Fruit fly (Drosophila melanogaster): Measurements from ENCODE around the gene CG11563.

Gene CG11563

DNA sequence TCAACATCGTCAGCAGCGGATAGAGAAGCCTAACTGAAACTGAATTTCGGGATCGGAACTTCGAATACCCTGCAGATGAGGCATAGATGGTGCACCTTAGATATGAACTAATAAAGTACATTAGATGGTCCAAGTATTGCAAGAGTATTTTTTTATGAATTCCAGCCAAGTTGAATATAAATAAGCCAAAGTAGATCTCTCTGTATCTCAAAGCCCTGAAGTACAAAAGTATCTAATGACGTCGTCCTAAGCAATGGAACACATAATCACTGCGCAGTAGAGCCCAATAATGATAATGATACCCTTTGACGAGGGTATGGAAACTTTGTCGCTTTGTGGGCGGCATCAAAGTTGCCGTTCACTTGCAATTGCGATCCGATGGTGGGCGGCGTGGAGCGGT lies 27.1 kb upstream of the CG11563 start:
- no peak for TF ChIP-seq noc (tag; optimal IDR thresholded peaks at IDR 0.05)

DNA sequence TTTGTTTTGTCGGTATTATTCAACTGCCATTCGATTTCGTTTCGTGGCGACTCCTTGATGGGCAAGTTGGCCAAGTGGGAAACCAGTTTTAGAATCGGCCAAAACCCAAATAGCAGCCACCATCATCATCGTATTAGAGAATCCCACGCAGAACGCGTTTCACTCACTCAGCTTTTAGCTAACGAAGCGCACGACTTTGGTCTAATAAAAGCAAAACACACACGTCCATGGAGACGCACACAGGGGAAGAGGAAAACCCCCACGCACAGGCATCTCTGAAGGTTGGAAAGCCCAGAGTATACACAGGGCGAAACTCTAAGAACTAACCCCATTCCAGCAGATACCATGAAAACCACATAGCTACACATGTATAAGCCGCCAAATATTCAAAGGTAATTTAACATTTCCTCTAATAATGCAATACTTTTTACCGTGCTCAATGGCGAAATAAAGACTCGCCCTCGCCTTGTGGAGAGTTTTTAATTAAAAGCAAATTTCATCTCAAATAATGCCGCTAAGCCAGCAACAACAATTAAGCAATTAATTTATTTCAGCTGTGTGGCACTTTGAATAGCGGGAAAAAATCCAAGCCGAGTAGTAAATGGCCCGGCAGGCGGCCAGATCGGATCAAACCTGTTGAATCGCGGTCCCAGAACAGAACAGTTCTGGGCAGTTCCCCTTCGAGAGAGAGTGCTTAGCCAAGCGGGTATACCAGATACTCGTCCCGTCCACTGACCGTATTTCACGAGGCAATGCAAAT lies 25.4 kb upstream of the CG11563 start:
- no peak for TF ChIP-seq noc (tag; optimal IDR thresholded peaks at IDR 0.05)

DNA sequence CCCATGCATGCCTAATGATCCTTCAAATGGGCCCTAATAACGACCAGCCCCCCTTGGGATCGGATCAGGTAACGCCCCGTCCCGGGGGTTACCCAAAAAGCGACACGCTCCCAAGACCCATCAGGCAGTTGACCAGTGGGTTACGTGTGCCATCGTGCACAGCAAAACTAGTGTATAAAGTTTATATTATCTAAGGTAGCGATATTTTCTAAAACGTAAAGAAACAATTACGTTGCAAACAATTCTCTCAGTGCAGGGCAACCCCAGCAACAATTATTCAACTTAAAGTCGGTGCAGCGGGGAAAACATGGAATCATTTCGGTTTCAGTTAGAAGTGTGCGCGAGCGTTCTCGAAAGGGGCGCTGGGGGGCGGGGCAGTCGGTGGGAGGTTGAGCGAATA lies 24.2 kb upstream of the CG11563 start:
- TF ChIP-seq noc (tag; optimal IDR thresholded peaks at IDR 0.05) = no peak

DNA sequence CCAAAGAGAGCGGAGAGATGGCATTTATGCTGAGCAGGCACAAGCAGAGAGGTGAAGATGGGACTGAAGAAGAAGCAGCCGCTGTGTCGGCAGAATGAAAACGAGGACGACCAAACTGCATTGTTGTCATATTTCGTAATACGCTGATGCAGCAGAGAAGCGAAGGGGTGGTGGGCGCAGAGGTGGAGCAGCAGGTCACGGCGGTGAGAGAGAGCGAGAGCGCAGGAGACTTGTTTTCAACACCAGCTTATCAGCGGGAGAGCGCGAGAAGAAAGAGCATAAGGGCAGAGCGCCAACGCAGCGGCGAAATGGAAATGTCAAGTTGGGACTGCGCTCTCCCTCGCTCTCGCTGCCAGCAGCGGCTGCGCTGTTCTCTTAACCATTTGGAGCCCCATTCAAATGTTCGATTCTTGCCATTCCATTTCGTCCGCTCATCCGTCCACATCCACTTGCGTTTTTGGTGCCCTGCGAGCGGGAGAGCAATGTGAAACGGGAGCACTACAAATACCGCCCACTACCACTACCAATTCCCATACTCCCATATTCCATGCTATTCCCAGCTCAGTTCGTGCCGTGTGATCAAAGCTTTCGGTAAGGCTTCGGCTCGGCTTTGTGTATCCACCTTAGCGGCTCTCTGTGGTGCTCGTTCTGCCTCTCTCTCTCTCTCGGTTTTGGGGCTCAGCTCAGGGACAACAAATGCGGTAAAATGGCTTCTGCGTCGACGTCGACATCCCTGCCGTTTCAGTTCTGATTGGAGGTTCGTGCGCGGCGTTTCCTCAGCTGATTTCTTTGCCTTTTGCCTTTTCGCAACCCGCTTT lies 23.3 kb upstream of the CG11563 start, which contains the start of gene ttk:
ttk (plus strand) TSS at position 562 of the 818 bp plus-strand sequence.
- TF ChIP-seq noc (tag; optimal IDR thresholded peaks at IDR 0.05) = no peak

DNA sequence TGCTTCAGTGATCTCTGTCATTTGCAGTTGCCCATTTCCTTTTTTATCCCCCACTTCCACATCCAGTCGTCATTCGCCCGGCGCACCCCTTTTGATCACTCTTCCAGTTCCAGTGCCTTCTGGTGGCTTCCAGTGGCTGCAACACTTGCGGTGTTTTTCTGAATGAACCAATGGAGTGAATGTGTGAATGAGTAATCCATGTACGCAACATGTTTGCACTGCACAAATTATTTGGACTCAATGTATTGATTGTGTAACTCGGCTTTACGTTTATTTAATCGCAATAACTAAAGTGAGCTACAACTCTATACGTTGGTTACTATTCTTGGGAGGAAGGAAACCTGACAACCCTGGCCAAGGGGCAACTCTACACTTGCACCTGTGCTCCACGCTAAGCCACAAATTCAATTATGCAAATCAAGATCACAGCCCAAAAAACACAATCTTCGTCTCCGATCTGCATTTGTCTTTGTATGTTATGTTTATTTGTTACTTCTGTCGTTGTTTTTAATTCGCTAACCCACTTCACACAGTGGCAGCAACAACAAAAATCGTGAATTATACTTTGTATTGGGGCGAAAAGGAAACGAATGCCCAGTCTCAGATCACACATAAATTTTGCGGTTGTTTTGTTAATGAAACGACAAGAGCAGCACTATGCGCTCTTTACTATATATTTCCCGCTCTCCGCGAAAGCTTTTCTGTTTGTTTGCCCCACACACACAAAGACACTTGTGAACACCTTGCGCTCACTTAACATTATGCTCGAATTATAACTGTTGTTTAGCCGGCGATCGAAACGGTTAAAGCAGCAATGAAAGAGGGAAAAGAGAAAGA lies 21.7 kb upstream of the CG11563 start:
- TF ChIP-seq noc (tag; optimal IDR thresholded peaks at IDR 0.05) = peak; percentile 11

DNA sequence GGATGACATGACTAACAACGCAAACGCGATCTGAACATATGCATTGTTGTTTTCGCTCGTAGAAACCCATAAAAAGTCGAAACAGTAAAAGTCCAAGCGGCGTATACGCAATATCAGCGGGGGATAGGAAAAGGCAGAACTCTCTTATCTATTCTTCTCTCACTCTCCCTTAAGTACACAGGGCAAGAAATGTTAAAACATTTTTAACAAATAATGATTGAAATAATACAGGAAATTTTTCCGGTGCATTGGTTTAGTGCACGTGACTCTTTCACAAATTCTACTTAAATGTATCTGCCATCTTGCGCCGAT lies 21.2 kb upstream of the CG11563 start:
- TF ChIP-seq noc (tag; optimal IDR thresholded peaks at IDR 0.05) = no peak

DNA sequence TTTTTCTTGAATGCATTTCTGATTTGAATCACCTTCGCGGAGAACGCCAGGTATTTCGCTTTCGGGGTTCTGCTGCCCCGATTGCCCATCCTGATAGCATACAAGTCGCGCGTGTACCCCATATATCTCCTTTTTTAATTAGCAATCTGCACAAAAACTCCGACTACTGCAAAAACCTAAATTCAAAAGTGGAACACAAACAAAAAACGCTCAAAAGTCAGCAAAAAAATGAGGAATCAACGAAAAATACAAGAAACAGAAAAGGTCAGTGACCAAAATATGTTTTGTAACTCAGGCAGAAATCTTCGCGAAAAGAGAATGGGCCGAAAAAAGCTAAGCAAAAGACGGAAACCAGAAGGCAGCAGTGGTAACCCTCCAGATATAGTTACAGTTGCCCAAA lies 20.6 kb upstream of the CG11563 start:
- no peak for TF ChIP-seq noc (tag; optimal IDR thresholded peaks at IDR 0.05)

DNA sequence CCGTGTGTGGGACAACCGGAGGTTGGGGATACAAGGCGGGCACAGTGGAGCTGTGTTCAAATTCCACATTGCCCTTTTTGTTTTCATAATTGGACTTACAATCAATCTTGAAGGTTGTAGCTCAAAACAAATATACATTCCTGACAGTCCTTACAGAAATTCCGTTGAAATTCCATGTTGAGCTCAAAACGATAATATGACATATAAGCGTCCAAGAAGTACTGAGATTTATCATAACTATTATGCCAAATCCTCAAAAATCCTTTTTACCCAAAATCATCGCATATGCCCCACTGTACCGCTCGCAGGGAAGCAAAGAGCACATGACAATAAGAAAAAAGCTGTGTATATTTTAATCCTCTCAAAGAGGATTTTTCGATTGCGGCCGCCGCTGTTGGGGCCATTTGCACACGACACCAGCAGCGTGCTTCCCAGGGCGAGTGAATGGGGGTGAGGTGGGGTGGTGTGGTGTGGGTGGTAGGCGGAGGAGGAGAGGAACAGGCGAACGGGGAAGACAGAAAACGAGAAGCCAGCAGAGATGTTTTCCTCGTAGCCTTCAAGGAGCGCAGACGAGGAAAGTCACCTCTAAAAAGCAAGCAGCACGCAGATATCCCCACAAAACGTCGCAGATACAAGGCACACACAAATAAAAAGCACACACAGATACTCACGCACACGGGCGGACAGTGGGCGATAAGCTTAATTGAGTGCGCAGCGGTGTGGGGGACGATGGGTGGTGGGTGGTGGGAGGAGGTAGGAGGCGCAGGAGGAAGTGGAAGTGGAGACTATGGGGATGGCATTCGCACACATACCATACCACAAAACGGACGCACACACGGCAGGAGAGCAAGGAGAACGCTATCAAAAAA lies 19.3 kb upstream of the CG11563 start:
- TF ChIP-seq noc (tag; optimal IDR thresholded peaks at IDR 0.05) = peak; percentile 10

DNA sequence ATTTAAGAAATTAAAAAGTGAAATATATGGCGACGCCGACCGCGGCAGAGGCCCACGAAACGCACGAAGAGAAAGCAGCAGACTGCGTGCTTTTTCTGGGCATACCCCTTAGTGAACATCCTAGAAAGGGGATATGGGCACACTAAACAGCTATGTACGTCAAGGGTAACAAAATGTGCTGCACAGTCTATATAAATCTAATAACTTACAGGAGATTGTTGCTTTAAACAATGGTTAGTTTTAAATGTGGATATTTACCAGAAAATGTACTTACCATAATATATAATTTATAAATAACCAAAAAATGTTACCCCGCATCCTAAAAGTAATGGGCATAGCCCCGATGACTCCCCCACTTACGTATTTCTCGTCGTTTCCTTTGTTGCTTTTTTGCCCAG lies 18.7 kb upstream of the CG11563 start:
- no peak for TF ChIP-seq noc (tag; optimal IDR thresholded peaks at IDR 0.05)

DNA sequence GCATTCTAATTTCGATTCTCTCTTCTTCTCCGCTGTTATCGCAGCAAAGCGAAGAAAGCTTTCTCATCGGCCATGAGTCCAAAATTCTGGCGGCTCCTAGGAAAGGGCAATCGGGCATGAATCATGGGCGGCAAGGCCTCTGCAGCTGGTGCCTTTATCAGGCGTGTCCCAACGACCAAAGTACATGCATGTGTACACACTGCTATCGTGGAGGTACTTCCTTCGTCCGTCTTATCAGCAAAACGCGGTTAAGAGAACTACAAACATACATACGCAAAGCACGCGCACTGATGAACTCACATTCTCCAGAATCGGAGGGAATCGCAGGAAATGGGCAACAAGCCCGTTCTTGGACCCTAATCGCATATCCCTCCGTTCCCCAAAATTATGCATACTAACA lies 17.9 kb upstream of the CG11563 start:
- no peak for TF ChIP-seq noc (tag; optimal IDR thresholded peaks at IDR 0.05)

DNA sequence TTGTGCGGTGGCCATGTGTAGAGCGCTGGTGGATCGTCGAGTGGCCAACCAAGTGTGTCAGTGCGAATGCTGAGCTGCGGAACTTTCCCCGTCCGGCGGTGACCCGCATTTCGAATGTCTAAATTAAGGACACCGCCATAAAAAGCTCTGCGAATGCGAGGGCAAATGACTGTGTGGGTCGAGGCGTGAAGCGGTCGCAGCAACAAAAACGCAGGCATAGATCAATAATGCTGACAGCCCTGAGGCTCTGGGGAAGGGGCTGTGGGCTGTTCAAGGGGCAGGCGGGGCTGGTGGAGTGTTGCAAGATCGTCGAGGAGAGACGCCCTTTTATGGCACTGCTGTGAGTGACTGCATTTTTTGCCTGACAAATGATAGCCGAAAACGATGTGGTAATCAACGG lies 17.3 kb upstream of the CG11563 start:
- no peak for TF ChIP-seq noc (tag; optimal IDR thresholded peaks at IDR 0.05)

DNA sequence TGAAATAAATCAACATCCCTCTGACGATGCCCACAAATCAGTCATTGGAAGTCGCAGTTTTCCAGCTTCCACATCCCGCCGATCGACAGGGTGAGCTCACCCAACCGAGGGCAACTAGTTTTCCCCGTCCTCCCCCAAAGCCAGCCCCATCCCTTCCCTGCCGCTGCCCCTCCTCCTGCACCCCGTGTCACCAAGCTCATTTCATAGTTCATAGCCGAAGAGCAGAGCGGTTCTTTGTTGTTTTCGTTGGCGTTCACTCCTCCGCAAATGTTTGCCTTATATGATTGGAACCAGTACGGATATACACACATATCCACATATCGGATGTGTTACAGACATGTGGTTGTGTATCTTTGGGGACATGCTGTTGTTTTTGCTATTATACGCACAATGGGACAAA lies 16.7 kb upstream of the CG11563 start:
- no peak for TF ChIP-seq noc (tag; optimal IDR thresholded peaks at IDR 0.05)

DNA sequence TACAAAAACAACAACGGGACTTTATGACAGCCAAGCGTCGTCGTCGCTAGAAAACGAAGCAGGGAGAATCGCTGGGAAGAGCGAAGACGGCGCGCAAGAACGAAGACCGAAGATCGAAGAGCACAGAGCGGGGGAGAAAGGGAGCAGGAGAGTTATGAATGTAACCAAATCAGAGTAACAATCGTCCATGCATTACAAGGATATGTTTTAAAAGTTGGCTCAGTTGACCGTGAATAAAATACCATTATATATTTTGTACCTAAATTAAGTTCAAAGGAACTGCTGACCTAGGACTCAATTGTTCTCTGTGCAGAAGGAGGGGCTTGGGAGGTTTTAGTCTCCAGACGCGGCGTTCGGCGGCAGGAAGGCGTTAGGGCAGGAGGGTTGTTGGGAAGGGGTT lies 15.4 kb upstream of the CG11563 start:
- TF ChIP-seq noc (tag; optimal IDR thresholded peaks at IDR 0.05) = peak; percentile 5

DNA sequence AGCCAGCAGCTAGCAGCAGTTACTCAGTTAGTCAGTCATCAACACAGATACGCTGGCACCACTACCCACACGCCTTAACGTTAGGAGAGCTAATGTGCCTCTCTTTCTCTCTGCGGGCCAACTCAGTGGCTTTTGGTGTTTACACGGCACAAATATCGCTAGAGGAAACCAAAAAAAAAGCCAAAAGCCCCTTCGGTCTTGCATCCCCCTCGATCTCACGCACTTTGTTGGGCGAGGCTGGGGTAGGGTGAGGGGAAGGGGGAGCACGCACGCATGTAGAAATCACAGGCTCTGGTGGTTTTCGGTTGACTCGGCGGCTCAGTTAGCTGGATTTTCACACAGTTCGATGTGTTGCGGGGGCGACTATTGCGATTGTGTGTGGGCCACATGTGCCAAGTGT lies 14.9 kb upstream of the CG11563 start:
- no peak for TF ChIP-seq noc (tag; optimal IDR thresholded peaks at IDR 0.05)

DNA sequence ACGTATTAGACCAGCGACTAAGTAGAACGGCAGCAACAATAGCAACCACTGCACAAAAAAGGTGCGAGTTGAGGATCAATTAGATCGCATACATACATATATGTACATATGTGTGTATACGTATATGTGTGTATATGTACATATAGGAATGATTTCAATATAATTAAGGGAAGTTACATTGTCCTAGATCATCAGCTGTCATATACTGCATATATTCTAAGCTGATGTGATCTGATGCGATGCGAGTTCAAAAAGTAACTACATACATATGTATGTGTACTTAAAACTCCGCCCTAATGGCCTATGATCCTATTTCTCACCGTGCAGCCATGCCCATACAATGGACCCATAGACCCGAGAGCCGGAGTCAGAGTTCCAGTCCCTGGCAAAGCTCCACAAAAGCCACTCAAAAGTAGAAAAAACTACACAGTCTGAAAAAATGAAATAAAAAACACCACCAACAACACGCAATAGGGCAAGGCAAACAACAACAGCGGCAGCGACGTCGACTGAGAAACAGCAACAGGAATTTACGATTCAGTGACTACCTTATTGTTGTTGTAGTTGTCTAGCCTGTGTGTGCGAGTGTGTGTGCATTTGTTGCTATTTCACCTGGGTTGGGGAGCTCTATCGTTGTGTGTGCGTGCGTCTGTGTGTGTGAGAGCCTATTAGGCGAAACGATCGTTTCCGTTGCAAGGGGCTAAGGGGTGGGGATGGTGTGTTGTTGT lies 13.5 kb upstream of the CG11563 start:
- no peak for TF ChIP-seq noc (tag; optimal IDR thresholded peaks at IDR 0.05)

Measured in whole organism, larva.